Fruit fly (Drosophila melanogaster) whole organism, embryonic: ENCODE results near the gene CG31538.

Experiments used
- CG1233 ChIP-seq: fragments of 200-800 bp; sonication (Bioruptor generic); optimal IDR thresholded peaks from 4 replicates; lab custom pipeline; 2018; ENCODE audit warnings: missing biosample characterization, mild to moderate bottlenecking, missing genetic modification characterization
- CG12391 ChIP-seq: fragments of 200-800 bp; sonication (Bioruptor generic); optimal IDR thresholded peaks from 3 replicates; lab custom pipeline; 2018; ENCODE audit warnings: missing biosample characterization, mild to moderate bottlenecking, missing genetic modification characterization, moderate library complexity
- CG13296 ChIP-seq: fragments of 200-800 bp; sonication (Bioruptor generic); optimal IDR thresholded peaks from 3 replicates; lab custom pipeline; 2018; ENCODE audit warnings: missing biosample characterization, mild to moderate bottlenecking, missing genetic modification characterization
- CG16779 ChIP-seq: fragments of 200-800 bp; sonication (Bioruptor generic); IDR thresholded peaks from 2 replicates; pipeline ENCODE4 v1.3.6; 2022; ENCODE audit warnings: missing biosample characterization, missing genetic modification characterization
- CG1792 ChIP-seq: fragments of 200-800 bp; sonication (Bioruptor generic); optimal IDR thresholded peaks from 2 replicates; lab custom pipeline; 2016; ENCODE audit warnings: missing biosample characterization, missing genetic modification characterization
- CG1832 ChIP-seq: fragments of 200-800 bp; sonication (Bioruptor generic); optimal IDR thresholded peaks from 2 replicates; lab custom pipeline; 2017; ENCODE audit warnings: missing biosample characterization, mild to moderate bottlenecking, missing genetic modification characterization, inconsistent platforms
- CG18476 ChIP-seq: fragments of 200-800 bp; sonication (Bioruptor generic); optimal IDR thresholded peaks from 2 replicates; lab custom pipeline; 2016; ENCODE audit warnings: missing biosample characterization, mild to moderate bottlenecking, missing genetic modification characterization
- CG18599 ChIP-seq: fragments of 200-800 bp; sonication (Bioruptor generic); optimal IDR thresholded peaks from 3 replicates; lab custom pipeline; 2017; ENCODE audit warnings: missing biosample characterization, missing genetic modification characterization, mild to moderate bottlenecking, moderate library complexity, missing genetic modification reagents
- CG2120 ChIP-seq: fragments of 200-800 bp; sonication (Bioruptor generic); optimal IDR thresholded peaks from 3 replicates; lab custom pipeline; 2016; ENCODE audit warnings: missing biosample characterization, missing genetic modification characterization
- CG2129 ChIP-seq: fragments of 200-800 bp; sonication (Bioruptor generic); IDR thresholded peaks from 2 replicates; pipeline ENCODE4 v1.3.6; 2022; ENCODE audit warnings: missing biosample characterization, missing genetic modification characterization; ENCODE audit not compliant: partially characterized antibody
- CG31388 ChIP-seq: fragments of 200-800 bp; sonication (Bioruptor generic); optimal IDR thresholded peaks from 2 replicates; lab custom pipeline; 2016; ENCODE audit warnings: missing biosample characterization, missing genetic modification characterization
- CG34376 ChIP-seq: fragments of 200-800 bp; sonication (Bioruptor generic); optimal IDR thresholded peaks from 2 replicates; lab custom pipeline; 2018; ENCODE audit warnings: missing biosample characterization, mild to moderate bottlenecking, missing genetic modification characterization
- CG4820 ChIP-seq: fragments of 200-800 bp; sonication (Bioruptor generic); optimal IDR thresholded peaks from 3 replicates; lab custom pipeline; 2016; ENCODE audit warnings: missing biosample characterization, missing genetic modification characterization
- CG5953 ChIP-seq: fragments of 200-800 bp; sonication (Bioruptor generic); IDR thresholded peaks from 2 replicates; pipeline ENCODE4 v1.3.6; 2022; ENCODE audit warnings: missing biosample characterization, missing genetic modification characterization
- CG7556 ChIP-seq: fragments of 200-800 bp; sonication (Bioruptor generic); optimal IDR thresholded peaks from 2 replicates; lab custom pipeline; 2017; ENCODE audit warnings: missing biosample characterization, mild to moderate bottlenecking, missing genetic modification characterization
- CkIIα-i1 ChIP-seq: fragments of 200-800 bp; sonication (Bioruptor generic); IDR thresholded peaks from 2 replicates; pipeline ENCODE4 v1.3.6; 2022; ENCODE audit warnings: missing biosample characterization, missing genetic modification characterization
- CrebB ChIP-seq: fragments of 200-800 bp; sonication (Bioruptor generic); optimal IDR thresholded peaks from 3 replicates; lab custom pipeline; 2018; ENCODE audit warnings: missing biosample characterization, mild to moderate bottlenecking, missing genetic modification characterization
- D19A ChIP-seq: fragments of 200-800 bp; optimal IDR thresholded peaks from 3 replicates; lab custom pipeline; 2019; ENCODE audit warnings: missing biosample characterization, mild to moderate bottlenecking, missing genetic modification characterization, moderate library complexity
- Dll ChIP-seq: fragments of 200-800 bp; sonication (Bioruptor generic); IDR thresholded peaks from 4 replicates; pipeline ENCODE4 v1.3.6; 2022; ENCODE audit warnings: missing biosample characterization, missing genetic modification characterization; ENCODE audit not compliant: partially characterized antibody
- Eip74EF ChIP-seq, 2 experiments: fragments of 200-800 bp in 1 of 2; fragments of >200 bp in 1 of 2; sonication (Bioruptor generic) in 1 of 2; optimal IDR thresholded peaks; 2 replicates each; lab custom pipeline; 2017 to 2019; ENCODE audit warnings: missing biosample characterization in 2 of 2, missing genetic modification characterization in 2 of 2, mild to moderate bottlenecking in 1 of 2, moderate library complexity in 1 of 2
- Ets97D ChIP-seq: fragments of 200-800 bp; sonication (Bioruptor generic); optimal IDR thresholded peaks from 3 replicates; lab custom pipeline; 2016; ENCODE audit warnings: missing biosample characterization, missing genetic modification characterization
- Fer1 ChIP-seq: fragments of 200-800 bp; sonication (Bioruptor generic); optimal IDR thresholded peaks from 2 replicates; lab custom pipeline; 2017; ENCODE audit warnings: missing biosample characterization, mild to moderate bottlenecking, missing genetic modification characterization
- H2.0 ChIP-seq: fragments of 200-800 bp; sonication (Bioruptor generic); IDR thresholded peaks from 2 replicates; pipeline ENCODE4 v1.3.6; 2022; ENCODE audit warnings: missing biosample characterization, missing genetic modification characterization
- HLHmδ ChIP-seq: fragments of 200-800 bp; sonication (Bioruptor generic); optimal IDR thresholded peaks from 2 replicates; lab custom pipeline; 2018; ENCODE audit warnings: missing biosample characterization, mild to moderate bottlenecking, missing genetic modification characterization, moderate library complexity
- Kr ChIP-seq: fragments of 200-800 bp; sonication (Bioruptor generic); optimal IDR thresholded peaks from 2 replicates; lab custom pipeline; 2017; ENCODE audit warnings: missing biosample characterization, mild to moderate bottlenecking, missing genetic modification characterization
- Lpt ChIP-seq: fragments of >200 bp; optimal IDR thresholded peaks from 2 replicates; lab custom pipeline; 2018; ENCODE audit warnings: missing biosample characterization, missing genetic modification characterization
- MBD-R2 ChIP-seq: fragments of 200-800 bp; sonication (Bioruptor generic); IDR thresholded peaks from 2 replicates; pipeline ENCODE4 v1.3.6; 2022; ENCODE audit warnings: missing biosample characterization, missing genetic modification characterization
- Mad ChIP-seq: fragments of 200-800 bp; sonication (Bioruptor generic); optimal IDR thresholded peaks from 2 replicates; lab custom pipeline; 2016; ENCODE audit warnings: missing biosample characterization, missing genetic modification characterization
- Oli ChIP-seq: fragments of 200-800 bp; sonication (Bioruptor generic); optimal IDR thresholded peaks from 2 replicates; lab custom pipeline; 2018; ENCODE audit warnings: missing biosample characterization, mild to moderate bottlenecking, missing genetic modification characterization, moderate library complexity
- PHDP ChIP-seq: fragments of 200-800 bp; sonication (Bioruptor generic); optimal IDR thresholded peaks from 3 replicates; lab custom pipeline; 2018; ENCODE audit warnings: missing biosample characterization, mild to moderate bottlenecking, missing genetic modification characterization, moderate library complexity
- Spps ChIP-seq: fragments of 200-800 bp; sonication (Bioruptor generic); optimal IDR thresholded peaks from 2 replicates; lab custom pipeline; 2018; ENCODE audit warnings: missing biosample characterization, mild to moderate bottlenecking, missing genetic modification characterization
- Xbp1 ChIP-seq: fragments of 200-800 bp; sonication (Bioruptor generic); optimal IDR thresholded peaks from 3 replicates; lab custom pipeline; 2016; ENCODE audit warnings: missing biosample characterization, mild to moderate bottlenecking, missing genetic modification characterization
- abd-A ChIP-seq: fragments of 200-800 bp; sonication (Bioruptor generic); optimal IDR thresholded peaks from 3 replicates; lab custom pipeline; 2019; ENCODE audit warnings: missing biosample characterization, mild to moderate bottlenecking, missing genetic modification characterization, moderate library complexity
- bigmax ChIP-seq: fragments of 200-800 bp; sonication (Bioruptor generic); optimal IDR thresholded peaks from 2 replicates; lab custom pipeline; 2018; ENCODE audit warnings: missing biosample characterization, mild to moderate bottlenecking, missing genetic modification characterization
- cas ChIP-seq: fragments of 200-800 bp; sonication (Bioruptor generic); IDR thresholded peaks from 2 replicates; pipeline ENCODE4 v1.3.6; 2022; ENCODE audit warnings: missing biosample characterization, missing genetic modification characterization
- croc ChIP-seq: fragments of 200-800 bp; sonication (Bioruptor generic); conservative IDR thresholded peaks from 3 replicates; pipeline ENCODE4 v1.3.6; 2022; ENCODE audit warnings: missing biosample characterization, missing genetic modification characterization
- dmrt11E ChIP-seq: fragments of 200-800 bp; sonication (Bioruptor generic); optimal IDR thresholded peaks from 3 replicates; lab custom pipeline; 2018; ENCODE audit warnings: missing biosample characterization, mild to moderate bottlenecking, missing genetic modification characterization, moderate library complexity
- exex ChIP-seq: fragments of 200-800 bp; sonication (Bioruptor generic); optimal IDR thresholded peaks from 4 replicates; lab custom pipeline; 2018; ENCODE audit warnings: missing biosample characterization, mild to moderate bottlenecking, missing genetic modification characterization, moderate library complexity
- grau ChIP-seq: fragments of 200-800 bp; optimal IDR thresholded peaks from 3 replicates; lab custom pipeline; 2019; ENCODE audit warnings: missing biosample characterization, mild to moderate bottlenecking, missing genetic modification characterization, moderate library complexity
- hb ChIP-seq: fragments of 200-800 bp; sonication (Bioruptor generic); IDR thresholded peaks from 3 replicates; pipeline ENCODE4 v1.3.6; 2022; ENCODE audit warnings: missing biosample characterization, missing genetic modification characterization; ENCODE audit not compliant: partially characterized antibody
- ind ChIP-seq: fragments of 200-800 bp; sonication (Bioruptor generic); optimal IDR thresholded peaks from 3 replicates; lab custom pipeline; 2016; ENCODE audit warnings: missing biosample characterization, missing genetic modification characterization
- jing ChIP-seq: fragments of 200-800 bp; sonication (Bioruptor generic); optimal IDR thresholded peaks from 2 replicates; lab custom pipeline; 2018; ENCODE audit warnings: missing biosample characterization, mild to moderate bottlenecking, missing genetic modification characterization
- lab ChIP-seq: fragments of 200-800 bp; sonication (Bioruptor generic); optimal IDR thresholded peaks from 3 replicates; lab custom pipeline; 2017; ENCODE audit warnings: missing biosample characterization, missing genetic modification characterization, mild to moderate bottlenecking, moderate library complexity, missing genetic modification reagents
- lbe ChIP-seq: fragments of 200-800 bp; sonication (Bioruptor generic); optimal IDR thresholded peaks from 2 replicates; lab custom pipeline; 2016; ENCODE audit warnings: missing biosample characterization, mild to moderate bottlenecking, missing genetic modification characterization
- maf-S ChIP-seq: fragments of 200-800 bp; sonication (Bioruptor generic); optimal IDR thresholded peaks from 2 replicates; lab custom pipeline; 2016; ENCODE audit warnings: missing biosample characterization, missing genetic modification characterization
- nau ChIP-seq: fragments of 200-800 bp; sonication (Bioruptor generic); optimal IDR thresholded peaks from 3 replicates; lab custom pipeline; 2017; ENCODE audit warnings: missing biosample characterization, mild to moderate bottlenecking, missing genetic modification characterization, missing genetic modification reagents
- odd ChIP-seq: fragments of 200-800 bp; sonication (Bioruptor generic); optimal IDR thresholded peaks from 2 replicates; lab custom pipeline; 2017; ENCODE audit warnings: missing biosample characterization, mild to moderate bottlenecking, missing genetic modification characterization
- tgo ChIP-seq: fragments of 200-800 bp; sonication (Bioruptor generic); IDR thresholded peaks from 3 replicates; pipeline ENCODE4 v1.3.6; 2022; ENCODE audit warnings: missing biosample characterization, missing genetic modification characterization
- twi ChIP-seq: fragments of 200-800 bp; optimal IDR thresholded peaks from 2 replicates; lab custom pipeline; 2019; ENCODE audit warnings: missing biosample characterization, mild to moderate bottlenecking, missing genetic modification characterization, moderate library complexity
- wor ChIP-seq: fragments of 200-800 bp; sonication (Bioruptor generic); IDR thresholded peaks from 2 replicates; pipeline ENCODE4 v1.3.6; 2022; ENCODE audit warnings: missing biosample characterization, missing genetic modification characterization
- zf30C ChIP-seq: fragments of 200-800 bp; sonication (Bioruptor generic); optimal IDR thresholded peaks from 3 replicates; lab custom pipeline; 2018; ENCODE audit warnings: missing biosample characterization, mild to moderate bottlenecking, missing genetic modification characterization

The CG31538 gene

dm6 chr3R:5301905-5302304 lies 24.3 kb upstream of the CG31538 start (continued):
- TF ChIP-seq zf30C (GFP tag; lab: Kevin White, UChicago) (no peak), CG2129 (GFP tag; lab: Robert Waterston, UW) (no peak), MBD-R2 (no peak), HLHmδ (GFP tag; lab: Kevin White, UChicago) (no peak), tgo (GFP tag; lab: Robert Waterston, UW) (no peak), Kr (GFP tag; lab: Kevin White, UChicago) (no peak), CkIIα-i1 (GFP tag; lab: Robert Waterston, UW) (no peak), lab (peak; percentile 78), CG34376 (GFP tag; lab: Kevin White, UChicago) (peak; percentile 64), jing (GFP tag; lab: Kevin White, UChicago) (no peak), CG2120 (GFP tag; lab: Kevin White, UChicago) (peak; percentile 35), CG12391 (tag; lab: Kevin White, UChicago) (no peak), CG1832 (no peak), cas (GFP tag; lab: Robert Waterston, UW) (no peak), D19A (tag; lab: Kevin White, UChicago) (no peak), Dll (no peak), CG13296 (GFP tag; lab: Kevin White, UChicago) (peak; percentile 31), grau (tag; lab: Kevin White, UChicago) (no peak), ind (GFP tag; lab: Kevin White, UChicago) (no peak), CG31388 (GFP tag; lab: Kevin White, UChicago) (no peak), abd-A (tag; lab: Kevin White, UChicago) (no peak), maf-S (GFP tag; lab: Kevin White, UChicago) (no peak), nau (no peak), CG1792 (no peak), CG16779 (no peak), Lpt (GFP tag; lab: Kevin White, UChicago) (no peak), Mad (GFP tag; lab: Kevin White, UChicago) (no peak), CG18476 (GFP tag; lab: Kevin White, UChicago) (no peak), Fer1 (GFP tag; lab: Kevin White, UChicago) (peak; percentile 51), CG7556 (GFP tag; lab: Kevin White, UChicago) (peak; percentile 21), hb (GFP tag; lab: Robert Waterston, UW) (0 out of 3 replicates have a peak, but pooled peaks have one; percentile 11), odd (GFP tag; lab: Kevin White, UChicago) (no peak), H2.0 (no peak), CG4820 (GFP tag; lab: Kevin White, UChicago) (no peak), Ets97D (GFP tag; lab: Kevin White, UChicago) (no peak), Xbp1 (GFP tag; lab: Kevin White, UChicago) (no peak), CG18599 (GFP tag; lab: Kevin White, UChicago) (peak; percentile 75), croc (no peak), CG1233 (GFP tag; lab: Kevin White, UChicago) (peak; percentile 20), bigmax (GFP tag; lab: Kevin White, UChicago) (no peak), Eip74EF (GFP tag; optimal IDR thresholded peaks at IDR 0.05; lab: Kevin White, UChicago) (no peak), Spps (tag; lab: Kevin White, UChicago) (no peak), CG5953 (GFP tag; lab: Robert Waterston, UW) (no peak), twi (tag; lab: Kevin White, UChicago) (no peak), exex (tag; lab: Kevin White, UChicago) (peak; percentile 3), wor (GFP tag; lab: Robert Waterston, UW) (no peak), lbe (GFP tag; lab: Kevin White, UChicago) (peak; percentile 22), Oli (tag; lab: Kevin White, UChicago) (no peak), CrebB (tag; lab: Kevin White, UChicago) (no peak), PHDP (peak; percentile 21), dmrt11E (no peak)
